Worm (Caenorhabditis elegans) whole organism, L4 larva: ENCODE data around the gene C55A6.11.

ENCODE experiments used
- aly-2 ChIP-seq: sonication (generic microtip); optimal IDR thresholded peaks from 2 replicates; lab custom pipeline; 2018; ENCODE audit warnings: missing biosample characterization, missing genetic modification characterization
- ama-1 ChIP-seq: fragments of 150-350 bp; optimal IDR thresholded peaks from 2 replicates; lab custom pipeline; 2014; ENCODE audit warnings: inconsistent platforms, mixed read lengths
- ces-1 ChIP-seq: fragments of 150-350 bp; sonication (generic microtip); optimal IDR thresholded peaks from 4 replicates; lab custom pipeline; 2014; ENCODE audit warnings: missing biosample characterization, missing genetic modification reagents, missing genetic modification characterization
- lin-15B ChIP-seq: fragments of 150-350 bp; sonication (generic microtip); optimal IDR thresholded peaks from 3 replicates; lab custom pipeline; 2014; ENCODE audit warnings: missing biosample characterization, missing genetic modification characterization
- lsy-2 ChIP-seq, 2 experiments: fragments of 150-350 bp in 1 of 2; sonication (generic microtip) in 1 of 2; optimal IDR thresholded peaks; 2 replicates each; lab custom pipeline; 2014 to 2017; ENCODE audit warnings: missing biosample characterization in 2 of 2, missing genetic modification characterization in 2 of 2
- mxl-2 ChIP-seq: fragments of 200-800 bp; sonication (Bioruptor generic); conservative IDR thresholded peaks from 2 replicates; pipeline ENCODE4 v1.3.6; 2022; ENCODE audit warnings: missing genetic modification reagents, missing genetic modification characterization, missing compliant biosample characterization
- nhr-11 ChIP-seq: fragments of 150-350 bp; optimal IDR thresholded peaks from 2 replicates; lab custom pipeline; 2014; ENCODE audit warnings: missing biosample characterization, missing genetic modification characterization
- pqm-1 ChIP-seq: sonication (generic microtip); optimal IDR thresholded peaks from 2 replicates; lab custom pipeline; 2017; ENCODE audit warnings: missing biosample characterization, missing genetic modification characterization
- snpc-1.2 ChIP-seq: fragments of 200-800 bp; sonication (Bioruptor generic); IDR thresholded peaks from 2 replicates; pipeline ENCODE4 v1.3.6; 2022; ENCODE audit warnings: missing genetic modification reagents, missing genetic modification characterization, missing compliant biosample characterization
- snpc-4 ChIP-seq: fragments of 150-350 bp; optimal IDR thresholded peaks from 2 replicates; lab custom pipeline; 2014; ENCODE audit warnings: missing biosample characterization, missing genetic modification characterization
- tra-1 ChIP-seq: fragments of 200-800 bp; sonication (Bioruptor generic); IDR thresholded peaks from 2 replicates; pipeline ENCODE4 v1.3.6; 2022; ENCODE audit warnings: missing genetic modification reagents, missing genetic modification characterization, missing compliant biosample characterization
- unc-62 ChIP-seq, 3 experiments: fragments of 150-350 bp in 1 of 3; sonication (generic microtip); optimal IDR thresholded peaks in 2 of 3; peaks in 1 of 3; 1 replicate in 1 of 3; 2 replicates in 2 of 3; lab custom pipeline; 2014 to 2017; ENCODE audit warnings: missing biosample characterization in 3 of 3, missing genetic modification characterization in 3 of 3, missing genetic modification reagents in 3 of 3, missing genotype in 1 of 3

DNA sequence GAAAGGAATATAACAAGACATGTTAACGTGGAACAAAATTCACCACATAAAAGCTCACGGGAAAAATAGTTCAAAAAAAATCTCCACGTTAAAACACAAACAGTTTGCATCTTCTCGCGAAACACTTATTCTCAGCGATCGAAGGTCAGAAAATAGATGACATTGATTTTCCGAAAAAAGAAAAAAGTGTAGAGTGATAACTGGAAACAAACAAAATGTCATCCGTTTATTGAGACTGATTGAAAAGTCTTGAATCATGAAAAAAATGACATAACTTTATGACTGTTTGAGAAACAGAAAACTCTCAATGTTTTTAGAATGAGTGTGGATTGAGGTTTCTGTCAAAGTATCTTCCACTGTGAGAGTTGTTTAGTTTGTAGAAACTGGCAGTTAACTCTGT lies 2.5 kb upstream of the C55A6.11 start, which contains the start of gene C55A6.4:
- TF ChIP-seq lin-15B (tag; lab: Kevin White, UChicago) (no peak), nhr-11 (no peak), pqm-1 (tag; lab: Kevin White, UChicago) (no peak), ces-1 (GFP tag; lab: Kevin White, UChicago) (no peak), unc-62 (GFP tag; optimal IDR thresholded peaks at IDR 0.05 in 1 of 2; lab: Kevin White, UChicago) (no peak), unc-62 (tag; optimal IDR thresholded peaks at IDR 0.05; lab: Kevin White, UChicago) (no peak), snpc-1.2 (no peak), tra-1 (GFP tag; lab: Robert Waterston, UW) (no peak), lsy-2 (tag; optimal IDR thresholded peaks at IDR 0.05; lab: Kevin White, UChicago) (no peak), snpc-4 (tag; lab: Kevin White, UChicago) (no peak), mxl-2 (GFP tag; lab: Robert Waterston, UW) (no peak), ama-1 (lab: Kevin White, UChicago) (no peak), aly-2 (no peak)
